Fruit fly (Drosophila melanogaster) whole organism, embryonic: ENCODE measurements around the gene CG2608.

Experiments
- Abd-B ChIP-seq: fragments of 200-800 bp; sonication (Bioruptor generic); optimal IDR thresholded peaks from 2 replicates; lab custom pipeline; 2018; ENCODE audit warnings: missing biosample characterization, mild to moderate bottlenecking, missing genetic modification characterization, moderate library complexity
- Blimp-1 ChIP-seq: fragments of 200-800 bp; sonication (Bioruptor generic); optimal IDR thresholded peaks from 3 replicates; lab custom pipeline; 2018; ENCODE audit warnings: missing biosample characterization, missing genetic modification characterization, mild to moderate bottlenecking, moderate library complexity, missing genetic modification reagents
- CG12219 ChIP-seq: fragments of 200-800 bp; sonication (Bioruptor generic); optimal IDR thresholded peaks from 3 replicates; lab custom pipeline; 2018; ENCODE audit warnings: missing biosample characterization, mild to moderate bottlenecking, missing genetic modification characterization
- CG12299 ChIP-seq: fragments of 200-800 bp; sonication (Bioruptor generic); optimal IDR thresholded peaks from 2 replicates; lab custom pipeline; 2018; ENCODE audit warnings: missing biosample characterization, mild to moderate bottlenecking, missing genetic modification characterization
- CG1233 ChIP-seq: fragments of 200-800 bp; sonication (Bioruptor generic); optimal IDR thresholded peaks from 4 replicates; lab custom pipeline; 2018; ENCODE audit warnings: missing biosample characterization, mild to moderate bottlenecking, missing genetic modification characterization
- CG14050 ChIP-seq: fragments of 200-800 bp; sonication (Bioruptor generic); IDR thresholded peaks from 3 replicates; pipeline ENCODE4 v1.3.6; 2022; ENCODE audit warnings: missing biosample characterization, missing genetic modification characterization
- CG17612 ChIP-seq: fragments of 200-800 bp; sonication (Bioruptor generic); IDR thresholded peaks from 2 replicates; pipeline ENCODE4 v1.3.6; 2022; ENCODE audit warnings: missing biosample characterization, missing genetic modification characterization
- CG30403 ChIP-seq: fragments of 200-800 bp; sonication (Bioruptor generic); optimal IDR thresholded peaks from 3 replicates; lab custom pipeline; 2016; ENCODE audit warnings: missing biosample characterization, missing genetic modification characterization
- CG30431 ChIP-seq: fragments of 200-800 bp; sonication (Bioruptor generic); optimal IDR thresholded peaks from 2 replicates; lab custom pipeline; 2017; ENCODE audit warnings: missing biosample characterization, missing genetic modification characterization
- CG34376 ChIP-seq: fragments of 200-800 bp; sonication (Bioruptor generic); optimal IDR thresholded peaks from 2 replicates; lab custom pipeline; 2018; ENCODE audit warnings: missing biosample characterization, mild to moderate bottlenecking, missing genetic modification characterization
- CG3726 ChIP-seq: fragments of 200-800 bp; sonication (Bioruptor generic); IDR thresholded peaks from 3 replicates; pipeline ENCODE4, ENCODE4 v1.3.6; 2022; ENCODE audit warnings: missing biosample characterization, missing genetic modification characterization
- CG3847 ChIP-seq: fragments of 200-800 bp; sonication (Bioruptor generic); IDR thresholded peaks from 2 replicates; pipeline ENCODE4 v1.3.6; 2022; ENCODE audit warnings: missing biosample characterization, missing genetic modification characterization
- CG6854 ChIP-seq: fragments of 200-800 bp; sonication (Bioruptor generic); optimal IDR thresholded peaks from 3 replicates; lab custom pipeline; 2017; ENCODE audit warnings: missing biosample characterization, mild to moderate bottlenecking, missing genetic modification characterization
- CG9437 ChIP-seq: fragments of 200-800 bp; sonication (Bioruptor generic); optimal IDR thresholded peaks from 2 replicates; lab custom pipeline; 2018; ENCODE audit warnings: missing biosample characterization, mild to moderate bottlenecking, missing genetic modification characterization
- CG9727 ChIP-seq: fragments of 200-800 bp; sonication (Bioruptor generic); optimal IDR thresholded peaks from 3 replicates; lab custom pipeline; 2017; ENCODE audit warnings: missing biosample characterization, mild to moderate bottlenecking, missing genetic modification characterization
- CG9817 ChIP-seq: fragments of 200-800 bp; sonication (Bioruptor generic); optimal IDR thresholded peaks from 2 replicates; lab custom pipeline; 2018; ENCODE audit warnings: missing biosample characterization, mild to moderate bottlenecking, missing genetic modification characterization, moderate library complexity
- CG9876 ChIP-seq: fragments of 200-800 bp; sonication (Bioruptor generic); optimal IDR thresholded peaks from 2 replicates; lab custom pipeline; 2016; ENCODE audit warnings: missing biosample characterization, missing genetic modification characterization
- CHES-1-like ChIP-seq: fragments of 200-800 bp; sonication (Bioruptor generic); optimal IDR thresholded peaks from 2 replicates; lab custom pipeline; 2016; ENCODE audit warnings: missing biosample characterization, missing genetic modification characterization
- Camta ChIP-seq: fragments of 200-800 bp; sonication (Bioruptor generic); optimal IDR thresholded peaks from 2 replicates; lab custom pipeline; 2016; ENCODE audit warnings: missing biosample characterization, missing genetic modification characterization
- CrebB ChIP-seq: fragments of 200-800 bp; sonication (Bioruptor generic); optimal IDR thresholded peaks from 3 replicates; lab custom pipeline; 2018; ENCODE audit warnings: missing biosample characterization, mild to moderate bottlenecking, missing genetic modification characterization
- Dip3 ChIP-seq: fragments of 200-800 bp; sonication (Bioruptor generic); optimal IDR thresholded peaks from 3 replicates; lab custom pipeline; 2016; ENCODE audit warnings: missing biosample characterization, missing genetic modification characterization
- GATAe ChIP-seq: fragments of 200-800 bp; sonication (Bioruptor generic); conservative IDR thresholded peaks from 2 replicates; pipeline ENCODE4 v1.3.6; 2022; ENCODE audit warnings: missing biosample characterization, missing genetic modification characterization
- HLH3B ChIP-seq: fragments of 200-800 bp; sonication (Bioruptor generic); IDR thresholded peaks from 2 replicates; pipeline ENCODE4 v1.3.6; 2022; ENCODE audit warnings: missing biosample characterization, missing genetic modification characterization
- Hr3 ChIP-seq: fragments of 200-800 bp; sonication (Bioruptor generic); optimal IDR thresholded peaks from 3 replicates; lab custom pipeline; 2016; ENCODE audit warnings: missing biosample characterization, missing genetic modification characterization
- Lim3 ChIP-seq: fragments of 200-800 bp; sonication (Bioruptor generic); IDR thresholded peaks from 2 replicates; pipeline ENCODE4 v1.3.6; 2022; ENCODE audit warnings: missing biosample characterization, missing genetic modification characterization
- Meics ChIP-seq: fragments of 200-800 bp; sonication (Bioruptor generic); optimal IDR thresholded peaks from 2 replicates; lab custom pipeline; 2017; ENCODE audit warnings: missing biosample characterization, mild to moderate bottlenecking, missing genetic modification characterization
- NC2β ChIP-seq: fragments of 200-800 bp; sonication (Bioruptor generic); optimal IDR thresholded peaks from 2 replicates; lab custom pipeline; 2016; ENCODE audit warnings: missing biosample characterization, missing genetic modification characterization
- NFAT ChIP-seq: fragments of 200-800 bp; sonication (Bioruptor generic); IDR thresholded peaks from 2 replicates; pipeline ENCODE4 v1.3.6; 2022; ENCODE audit warnings: missing biosample characterization, missing genetic modification characterization
- Nf-YB ChIP-seq: fragments of 200-800 bp; sonication (Bioruptor generic); optimal IDR thresholded peaks from 3 replicates; lab custom pipeline; 2019; ENCODE audit warnings: missing biosample characterization, mild to moderate bottlenecking, missing genetic modification characterization, moderate library complexity
- Nf-YC ChIP-seq: fragments of 200-800 bp; optimal IDR thresholded peaks from 3 replicates; lab custom pipeline; 2019; ENCODE audit warnings: missing biosample characterization, mild to moderate bottlenecking, missing genetic modification characterization, moderate library complexity
- Oaz ChIP-seq: fragments of 200-800 bp; sonication (Bioruptor generic); IDR thresholded peaks from 2 replicates; pipeline ENCODE4 v1.3.6; 2022; ENCODE audit warnings: missing biosample characterization, missing genetic modification characterization
- Sox102F ChIP-seq: fragments of 200-800 bp; sonication (Bioruptor generic); optimal IDR thresholded peaks from 2 replicates; lab custom pipeline; 2018; ENCODE audit warnings: missing biosample characterization, mild to moderate bottlenecking, missing genetic modification characterization, moderate library complexity
- Spps ChIP-seq: fragments of 200-800 bp; sonication (Bioruptor generic); optimal IDR thresholded peaks from 2 replicates; lab custom pipeline; 2018; ENCODE audit warnings: missing biosample characterization, mild to moderate bottlenecking, missing genetic modification characterization
- Xrp1 ChIP-seq: fragments of 200-800 bp; sonication (Bioruptor generic); IDR thresholded peaks from 2 replicates; pipeline ENCODE4 v1.3.6; 2022; ENCODE audit warnings: missing biosample characterization, missing genetic modification characterization
- ab ChIP-seq: fragments of 200-800 bp; sonication (Bioruptor generic); optimal IDR thresholded peaks from 2 replicates; lab custom pipeline; 2016; ENCODE audit warnings: missing biosample characterization, missing genetic modification characterization
- ase ChIP-seq: fragments of 200-800 bp; sonication (Bioruptor generic); IDR thresholded peaks from 3 replicates; pipeline ENCODE4 v1.3.6; 2022; ENCODE audit warnings: missing biosample characterization, missing genetic modification characterization
- cad ChIP-seq: fragments of >200 bp; optimal IDR thresholded peaks from 2 replicates; lab custom pipeline; 2017; ENCODE audit warnings: missing biosample characterization, missing genetic modification characterization
- gfzf ChIP-seq: fragments of 200-800 bp; sonication (Bioruptor generic); optimal IDR thresholded peaks from 2 replicates; lab custom pipeline; 2016; ENCODE audit warnings: missing biosample characterization, mild to moderate bottlenecking, missing genetic modification characterization, moderate library complexity
- lilli ChIP-seq: fragments of 200-800 bp; sonication (Bioruptor generic); optimal IDR thresholded peaks from 3 replicates; lab custom pipeline; 2016; ENCODE audit warnings: missing biosample characterization, missing genetic modification characterization
- nau ChIP-seq: fragments of 200-800 bp; sonication (Bioruptor generic); optimal IDR thresholded peaks from 3 replicates; lab custom pipeline; 2017; ENCODE audit warnings: missing biosample characterization, mild to moderate bottlenecking, missing genetic modification characterization, missing genetic modification reagents
- nom ChIP-seq: fragments of 200-800 bp; sonication (Bioruptor generic); optimal IDR thresholded peaks from 2 replicates; lab custom pipeline; 2017; ENCODE audit warnings: missing biosample characterization, missing genetic modification characterization, mild to moderate bottlenecking, moderate library complexity, missing genetic modification reagents
- onecut ChIP-seq: fragments of 200-800 bp; sonication (Bioruptor generic); IDR thresholded peaks from 2 replicates; pipeline ENCODE4 v1.3.6; 2022; ENCODE audit warnings: missing biosample characterization, missing genetic modification characterization
- org-1 ChIP-seq: fragments of 200-800 bp; sonication (Bioruptor generic); optimal IDR thresholded peaks from 2 replicates; lab custom pipeline; 2017; ENCODE audit warnings: missing biosample characterization, missing genetic modification characterization
- p53 ChIP-seq: fragments of 200-800 bp; sonication (Bioruptor generic); optimal IDR thresholded peaks from 2 replicates; lab custom pipeline; 2016; ENCODE audit warnings: missing biosample characterization, missing genetic modification characterization
- pum ChIP-seq: fragments of 200-800 bp; sonication (Bioruptor generic); optimal IDR thresholded peaks from 2 replicates; lab custom pipeline; 2016; ENCODE audit warnings: missing biosample characterization, missing genetic modification characterization
- ranshi ChIP-seq: fragments of 200-800 bp; sonication (Bioruptor generic); IDR thresholded peaks from 2 replicates; pipeline ENCODE4 v1.3.6; 2022; ENCODE audit warnings: missing biosample characterization, missing genetic modification characterization
- sd ChIP-seq: fragments of 200-800 bp; sonication (Bioruptor generic); optimal IDR thresholded peaks from 3 replicates; lab custom pipeline; 2018; ENCODE audit warnings: missing biosample characterization, mild to moderate bottlenecking, missing genetic modification characterization, moderate library complexity
- stc ChIP-seq: fragments of 200-800 bp; sonication (Bioruptor generic); IDR thresholded peaks from 2 replicates; pipeline ENCODE4 v1.3.6; 2022; ENCODE audit warnings: missing biosample characterization, missing genetic modification characterization
- tap ChIP-seq: fragments of 200-800 bp; optimal IDR thresholded peaks from 3 replicates; lab custom pipeline; 2019; ENCODE audit warnings: missing biosample characterization, mild to moderate bottlenecking, missing genetic modification characterization, moderate library complexity
- tup ChIP-seq: fragments of 200-800 bp; sonication (Bioruptor generic); optimal IDR thresholded peaks from 2 replicates; lab custom pipeline; 2016; ENCODE audit warnings: missing biosample characterization, mild to moderate bottlenecking, missing genetic modification characterization, moderate library complexity
- tx ChIP-seq: fragments of 200-800 bp; sonication (Bioruptor generic); optimal IDR thresholded peaks from 2 replicates; lab custom pipeline; 2016; ENCODE audit warnings: missing biosample characterization, missing genetic modification characterization
- wor ChIP-seq: fragments of 200-800 bp; sonication (Bioruptor generic); IDR thresholded peaks from 2 replicates; pipeline ENCODE4 v1.3.6; 2022; ENCODE audit warnings: missing biosample characterization, missing genetic modification characterization
- zen ChIP-seq: fragments of 200-800 bp; sonication (Bioruptor generic); optimal IDR thresholded peaks from 3 replicates; lab custom pipeline; 2018; ENCODE audit warnings: missing biosample characterization, mild to moderate bottlenecking, missing genetic modification characterization, moderate library complexity

CG2608 gene

DNA sequence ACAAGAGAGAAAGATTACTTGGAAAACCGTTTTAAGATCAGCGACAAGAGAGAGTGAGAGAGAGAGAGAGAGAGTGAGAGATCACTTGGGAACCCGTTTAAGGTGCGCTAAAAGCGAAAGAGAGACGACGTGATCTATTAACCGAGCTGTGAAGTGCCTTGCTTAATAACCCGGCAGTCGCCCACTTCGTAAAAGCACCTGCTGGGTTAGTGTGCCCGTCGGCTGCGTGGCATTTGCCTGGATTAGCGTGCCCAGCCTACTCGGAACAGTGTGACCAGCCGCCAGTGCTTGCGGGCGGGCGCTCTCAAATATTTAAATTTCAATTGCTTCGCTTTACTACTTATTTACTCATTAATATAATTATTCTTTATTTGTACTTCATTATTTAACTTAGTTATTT, 7.2 kb upstream of the CG2608 start (continued):
- TF ChIP-seq Dip3 (GFP tag; lab: Kevin White, UChicago): no peak
- TF ChIP-seq wor: no peak
- no peak for TF ChIP-seq Camta (GFP tag; lab: Kevin White, UChicago)
- no peak for TF ChIP-seq HLH3B (GFP tag; lab: Robert Waterston, UW)
- TF ChIP-seq CG9876 (GFP tag; lab: Kevin White, UChicago): no peak
- TF ChIP-seq onecut (GFP tag; lab: Robert Waterston, UW): no peak
- peak; percentile 90 for TF ChIP-seq gfzf (GFP tag; lab: Kevin White, UChicago)
- peak; percentile 20 for TF ChIP-seq CG9727
- no peak for TF ChIP-seq CG30403 (GFP tag; lab: Kevin White, UChicago)
- no peak for TF ChIP-seq CG34376
- TF ChIP-seq pum (GFP tag; lab: Kevin White, UChicago): no peak
- TF ChIP-seq cad: no peak
- TF ChIP-seq CG6854: no peak
- no peak for TF ChIP-seq Sox102F (GFP tag; lab: Kevin White, UChicago)
- TF ChIP-seq CrebB (tag; lab: Kevin White, UChicago): no peak
- no peak for TF ChIP-seq GATAe
- no peak for TF ChIP-seq NC2β (GFP tag; lab: Kevin White, UChicago)
- TF ChIP-seq ase (GFP tag; lab: Robert Waterston, UW): no peak
- no peak for TF ChIP-seq lilli (GFP tag; lab: Kevin White, UChicago)
- no peak for TF ChIP-seq NFAT (GFP tag; lab: Robert Waterston, UW)
- TF ChIP-seq tx (GFP tag; lab: Kevin White, UChicago): no peak
- no peak for TF ChIP-seq Hr3
- no peak for TF ChIP-seq CG30431
- TF ChIP-seq CG3847: peak; percentile 72
- no peak for TF ChIP-seq ab (GFP tag; lab: Kevin White, UChicago)
- TF ChIP-seq Nf-YB: no peak
- no peak for TF ChIP-seq CHES-1-like (GFP tag; lab: Kevin White, UChicago)
- no peak for TF ChIP-seq tup (GFP tag; lab: Kevin White, UChicago)
- TF ChIP-seq CG9437 (GFP tag; lab: Kevin White, UChicago): no peak
- TF ChIP-seq nom (GFP tag; lab: Kevin White, UChicago): no peak
- TF ChIP-seq Lim3: no peak
- no peak for TF ChIP-seq CG3726 (GFP tag; lab: Robert Waterston, UW)
- TF ChIP-seq p53 (GFP tag; lab: Kevin White, UChicago): no peak
- TF ChIP-seq CG12299 (tag; lab: Kevin White, UChicago): no peak
- no peak for TF ChIP-seq Nf-YC
- no peak for TF ChIP-seq CG12219
- no peak for TF ChIP-seq ranshi (GFP tag; lab: Robert Waterston, UW)
- TF ChIP-seq CG17612 (GFP tag; lab: Robert Waterston, UW): no peak
- TF ChIP-seq org-1 (GFP tag; lab: Kevin White, UChicago): no peak
- no peak for TF ChIP-seq Xrp1
- TF ChIP-seq zen (tag; lab: Kevin White, UChicago): no peak
- 0 out of 2 replicates have a peak, but pooled peaks have one; percentile 33 for TF ChIP-seq stc (GFP tag; lab: Robert Waterston, UW)
- TF ChIP-seq CG1233 (GFP tag; lab: Kevin White, UChicago): no peak
- no peak for TF ChIP-seq sd (tag; lab: Kevin White, UChicago)
- TF ChIP-seq Blimp-1: no peak
- no peak for TF ChIP-seq Meics (GFP tag; lab: Kevin White, UChicago)
- no peak for TF ChIP-seq Oaz (GFP tag; lab: Robert Waterston, UW)
- no peak for TF ChIP-seq CG14050 (GFP tag; lab: Robert Waterston, UW)
- TF ChIP-seq Spps: no peak
- no peak for TF ChIP-seq nau (GFP tag; lab: Kevin White, UChicago)
- no peak for TF ChIP-seq tap
- no peak for TF ChIP-seq CG9817 (tag; lab: Kevin White, UChicago)
- peak; percentile 54 for TF ChIP-seq Abd-B (GFP tag; lab: Kevin White, UChicago)
